Worm (Caenorhabditis elegans) whole organism, L3 larva: ENCODE data around the gene lnkn-1.

Experiments used
- R02D3.7 ChIP-seq: fragments of 150-350 bp; optimal IDR thresholded peaks from 2 replicates; lab custom pipeline; 2014; ENCODE audit warnings: missing biosample characterization, missing genetic modification characterization
- ZK546.5 ChIP-seq: sonication (generic microtip); optimal IDR thresholded peaks from 2 replicates; lab custom pipeline; 2017; ENCODE audit warnings: missing biosample characterization, missing genetic modification characterization
- aly-2 ChIP-seq: fragments of 150-350 bp; optimal IDR thresholded peaks from 2 replicates; lab custom pipeline; 2014; ENCODE audit warnings: missing biosample characterization, missing genetic modification characterization
- ama-1 ChIP-seq: fragments of 150-350 bp; optimal IDR thresholded peaks from 2 replicates; lab custom pipeline; 2018
- ceh-16 ChIP-seq: sonication (generic microtip); optimal IDR thresholded peaks from 2 replicates; lab custom pipeline; 2017; ENCODE audit warnings: missing biosample characterization, missing genetic modification characterization
- ceh-28 ChIP-seq: fragments of 150-350 bp; optimal IDR thresholded peaks from 2 replicates; lab custom pipeline; 2014; ENCODE audit warnings: missing biosample characterization, missing genetic modification reagents, missing genetic modification characterization
- ceh-82 ChIP-seq: fragments of 150-350 bp; optimal IDR thresholded peaks from 2 replicates; lab custom pipeline; 2014; ENCODE audit warnings: missing biosample characterization, missing genetic modification characterization
- ceh-9 ChIP-seq: sonication (generic microtip); optimal IDR thresholded peaks from 2 replicates; lab custom pipeline; 2018; ENCODE audit warnings: missing biosample characterization, missing genetic modification characterization
- daf-12 ChIP-seq: fragments of 150-350 bp; optimal IDR thresholded peaks from 2 replicates; lab custom pipeline; 2014; ENCODE audit warnings: missing biosample characterization, missing genetic modification reagents, missing genetic modification characterization
- egl-27 ChIP-seq: sonication (generic microtip); optimal IDR thresholded peaks from 4 replicates; lab custom pipeline; 2017; ENCODE audit warnings: missing biosample characterization, missing genetic modification reagents, missing genetic modification characterization
- egl-5 ChIP-seq: fragments of 150-350 bp; optimal IDR thresholded peaks from 2 replicates; lab custom pipeline; 2017; ENCODE audit warnings: missing biosample characterization, missing genetic modification reagents, missing genetic modification characterization, inconsistent platforms
- elt-1 ChIP-seq: fragments of 150-350 bp; optimal IDR thresholded peaks from 2 replicates; lab custom pipeline; 2014; ENCODE audit warnings: missing biosample characterization, missing genetic modification characterization
- elt-2 ChIP-seq: sonication (generic microtip); optimal IDR thresholded peaks from 2 replicates; lab custom pipeline; 2016; ENCODE audit warnings: missing genetic modification reagents, mild to moderate bottlenecking, missing genetic modification characterization, missing compliant biosample characterization
- elt-3 ChIP-seq, 3 experiments: fragments of 150-350 bp in 1 of 3; sonication (generic microtip) in 2 of 3; optimal IDR thresholded peaks; 2 replicates in 2 of 3; 4 replicates in 1 of 3; lab custom pipeline; 2014 to 2017; ENCODE audit warnings: missing biosample characterization in 3 of 3, missing genetic modification characterization in 3 of 3
- eor-1 ChIP-seq, 2 experiments: fragments of 150-350 bp; optimal IDR thresholded peaks; 2 replicates each; lab custom pipeline; 2014 to 2018; ENCODE audit warnings: missing biosample characterization in 2 of 2, missing genetic modification characterization in 2 of 2
- fkh-10 ChIP-seq: sonication (generic microtip); optimal IDR thresholded peaks from 2 replicates; lab custom pipeline; 2017; ENCODE audit warnings: missing biosample characterization, missing genetic modification reagents, missing genetic modification characterization
- fkh-2 ChIP-seq: fragments of 150-350 bp; optimal IDR thresholded peaks from 2 replicates; lab custom pipeline; 2014; ENCODE audit warnings: missing biosample characterization, missing genetic modification reagents, missing genetic modification characterization
- fos-1 ChIP-seq: fragments of 150-350 bp; optimal IDR thresholded peaks from 2 replicates; lab custom pipeline; 2014; ENCODE audit warnings: missing biosample characterization, missing genetic modification characterization
- hmg-11 ChIP-seq: sonication (generic microtip); optimal IDR thresholded peaks from 2 replicates; lab custom pipeline; 2016; ENCODE audit warnings: missing genetic modification characterization, missing compliant biosample characterization
- jun-1 ChIP-seq: fragments of 150-350 bp; optimal IDR thresholded peaks from 2 replicates; lab custom pipeline; 2014; ENCODE audit warnings: missing biosample characterization, missing genetic modification reagents, missing genetic modification characterization
- lin-15B ChIP-seq: fragments of 150-350 bp; optimal IDR thresholded peaks from 2 replicates; lab custom pipeline; 2014; ENCODE audit warnings: missing biosample characterization, missing genetic modification characterization
- lin-39 ChIP-seq: fragments of 150-350 bp; optimal IDR thresholded peaks from 2 replicates; lab custom pipeline; 2018; ENCODE audit warnings: missing biosample characterization, missing genetic modification reagents, missing genetic modification characterization
- lsy-12 ChIP-seq: sonication (generic microtip); optimal IDR thresholded peaks from 2 replicates; lab custom pipeline; 2016; ENCODE audit warnings: mild to moderate bottlenecking, missing genetic modification characterization, missing compliant biosample characterization
- mdl-1 ChIP-seq: fragments of 150-350 bp; optimal IDR thresholded peaks from 2 replicates; lab custom pipeline; 2014; ENCODE audit warnings: missing biosample characterization, missing genetic modification characterization
- mml-1 ChIP-seq: fragments of 150-350 bp; sonication (generic microtip); optimal IDR thresholded peaks from 3 replicates; lab custom pipeline; 2014; ENCODE audit warnings: missing biosample characterization, missing genetic modification characterization
- nfya-1 ChIP-seq: sonication (generic microtip); optimal IDR thresholded peaks from 2 replicates; lab custom pipeline; 2017; ENCODE audit warnings: missing genetic modification characterization, mild to moderate bottlenecking, missing compliant biosample characterization, antibody characterized with exemption, moderate library complexity; ENCODE audit not compliant: insufficient read depth
- nhr-11 ChIP-seq: fragments of 150-350 bp; optimal IDR thresholded peaks from 2 replicates; lab custom pipeline; 2014; ENCODE audit warnings: missing biosample characterization, missing genetic modification characterization
- nhr-12 ChIP-seq: fragments of 150-350 bp; optimal IDR thresholded peaks from 2 replicates; lab custom pipeline; 2014; ENCODE audit warnings: missing biosample characterization, missing genetic modification characterization
- nhr-23 ChIP-seq: fragments of 150-350 bp; optimal IDR thresholded peaks from 2 replicates; lab custom pipeline; 2014; ENCODE audit warnings: missing biosample characterization, missing genetic modification reagents, missing genetic modification characterization
- nhr-237 ChIP-seq: fragments of 150-350 bp; optimal IDR thresholded peaks from 2 replicates; lab custom pipeline; 2014; ENCODE audit warnings: missing biosample characterization, missing genetic modification characterization
- nhr-25 ChIP-seq: sonication (generic microtip); optimal IDR thresholded peaks from 2 replicates; lab custom pipeline; 2017; ENCODE audit warnings: missing biosample characterization, missing genetic modification characterization
- nhr-28 ChIP-seq: fragments of 150-350 bp; optimal IDR thresholded peaks from 2 replicates; lab custom pipeline; 2014; ENCODE audit warnings: missing biosample characterization, missing genetic modification characterization
- nhr-43 ChIP-seq: sonication (generic microtip); optimal IDR thresholded peaks from 2 replicates; lab custom pipeline; 2016; ENCODE audit warnings: mild to moderate bottlenecking, missing genetic modification characterization, missing compliant biosample characterization; ENCODE audit not compliant: poor library complexity, severe bottlenecking
- nhr-67 ChIP-seq: fragments of 150-350 bp; optimal IDR thresholded peaks from 2 replicates; lab custom pipeline; 2014; ENCODE audit warnings: missing biosample characterization, missing genetic modification characterization
- nhr-76 ChIP-seq: fragments of 150-350 bp; sonication (generic microtip); optimal IDR thresholded peaks from 5 replicates; lab custom pipeline; 2014; ENCODE audit warnings: missing biosample characterization, missing genetic modification characterization
- nhr-77 ChIP-seq: fragments of 150-350 bp; optimal IDR thresholded peaks from 2 replicates; lab custom pipeline; 2014; ENCODE audit warnings: missing biosample characterization, missing genetic modification characterization
- pha-4 ChIP-seq: fragments of 150-350 bp; optimal IDR thresholded peaks from 2 replicates; lab custom pipeline; 2014; ENCODE audit warnings: missing biosample characterization, missing genetic modification reagents, missing genetic modification characterization
- pqm-1 ChIP-seq: fragments of 150-350 bp; optimal IDR thresholded peaks from 2 replicates; lab custom pipeline; 2017; ENCODE audit warnings: missing biosample characterization, missing genetic modification characterization, inconsistent platforms
- sea-2 ChIP-seq: fragments of 150-350 bp; sonication (generic microtip); optimal IDR thresholded peaks from 4 replicates; lab custom pipeline; 2014; ENCODE audit warnings: missing biosample characterization, missing genetic modification reagents, missing genetic modification characterization
- skn-1 ChIP-seq: fragments of 150-350 bp; optimal IDR thresholded peaks from 2 replicates; lab custom pipeline; 2014; ENCODE audit warnings: missing biosample characterization, missing genetic modification characterization
- snpc-4 ChIP-seq: fragments of 150-350 bp; optimal IDR thresholded peaks from 2 replicates; lab custom pipeline; 2014; ENCODE audit warnings: missing biosample characterization, missing genetic modification characterization
- tbx-2 ChIP-seq: sonication (generic microtip); optimal IDR thresholded peaks from 2 replicates; lab custom pipeline; 2016; ENCODE audit warnings: mild to moderate bottlenecking, missing genetic modification characterization, missing compliant biosample characterization
- unc-39 ChIP-seq: sonication (generic microtip); optimal IDR thresholded peaks from 4 replicates; lab custom pipeline; 2017; ENCODE audit warnings: missing biosample characterization, missing genetic modification characterization
- unc-62 ChIP-seq: fragments of 150-350 bp; sonication (generic microtip); optimal IDR thresholded peaks from 4 replicates; lab custom pipeline; 2014; ENCODE audit warnings: missing biosample characterization, missing genetic modification reagents, missing genetic modification characterization
- zag-1 ChIP-seq: fragments of 150-350 bp; optimal IDR thresholded peaks from 2 replicates; lab custom pipeline; 2014; ENCODE audit warnings: missing biosample characterization, missing genetic modification characterization
- ztf-11 ChIP-seq: fragments of 150-350 bp; optimal IDR thresholded peaks from 2 replicates; lab custom pipeline; 2014; ENCODE audit warnings: missing biosample characterization, missing genetic modification characterization
- ztf-4 ChIP-seq: fragments of 150-350 bp; optimal IDR thresholded peaks from 2 replicates; lab custom pipeline; 2014; ENCODE audit warnings: missing biosample characterization, missing genetic modification characterization

lnkn-1 gene

ce11 chrIII:8887184-8887801 lies 2.7 kb upstream of the lnkn-1 start, which contains the start of gene famh-136:
famh-136 (plus strand) TSS chrIII:8887751.
- TF ChIP-seq unc-39 (tag; lab: Kevin White, UChicago) (no peak), pqm-1 (tag; lab: Kevin White, UChicago) (peak; percentile 58), ztf-4 (tag; lab: Kevin White, UChicago) (peak; percentile 9), fkh-2 (no peak), ZK546.5 (tag; lab: Kevin White, UChicago) (no peak), aly-2 (tag; lab: Kevin White, UChicago) (no peak), sea-2 (GFP tag; lab: Kevin White, UChicago) (no peak), nhr-23 (tag; lab: Kevin White, UChicago) (no peak), skn-1 (tag; lab: Kevin White, UChicago) (peak; percentile 47), lin-39 (tag; lab: Kevin White, UChicago) (peak; percentile 65), ceh-28 (tag; lab: Kevin White, UChicago) (peak; percentile 71), elt-1 (tag; lab: Kevin White, UChicago) (no peak), ceh-16 (tag; lab: Kevin White, UChicago) (no peak), R02D3.7 (peak; percentile 48), daf-12 (tag; lab: Kevin White, UChicago) (no peak), nhr-237 (tag; lab: Kevin White, UChicago) (no peak), unc-62 (GFP tag; lab: Kevin White, UChicago) (no peak), fkh-10 (GFP tag; lab: Kevin White, UChicago) (no peak), snpc-4 (tag; lab: Kevin White, UChicago) (peak; percentile 88), nhr-77 (peak; percentile 22), mml-1 (tag; lab: Kevin White, UChicago) (no peak), egl-27 (tag; lab: Kevin White, UChicago) (no peak), ztf-11 (tag; lab: Kevin White, UChicago) (no peak), nhr-43 (tag; lab: Kevin White, UChicago) (peak; percentile 82), elt-3 (tag; optimal IDR thresholded peaks at IDR 0.05; lab: Kevin White, UChicago) (no peak), nhr-28 (tag; lab: Kevin White, UChicago) (no peak), nhr-12 (tag; lab: Kevin White, UChicago) (no peak), nhr-11 (tag; lab: Kevin White, UChicago) (peak; percentile 68), ama-1 (lab: Kevin White, UChicago) (no peak), egl-5 (peak; percentile 23), hmg-11 (peak; percentile 48), elt-2 (tag; lab: Kevin White, UChicago) (peak; percentile 84), ceh-82 (tag; lab: Kevin White, UChicago) (no peak), jun-1 (tag; lab: Kevin White, UChicago) (peak; percentile 69), zag-1 (tag; lab: Kevin White, UChicago) (no peak), nhr-25 (peak; percentile 14), eor-1 (tag; optimal IDR thresholded peaks at IDR 0.05; lab: Kevin White, UChicago) (no peak), nhr-67 (no peak), nhr-76 (no peak), pha-4 (tag; lab: Kevin White, UChicago) (peak; percentile 95), nfya-1 (peak; percentile 86), ceh-9 (no peak), fos-1 (no peak), mdl-1 (no peak), lsy-12 (tag; lab: Kevin White, UChicago) (peak; percentile 57), lin-15B (tag; lab: Kevin White, UChicago) (peak; percentile 77), tbx-2 (tag; lab: Kevin White, UChicago) (peak; percentile 69)
